Worm (Caenorhabditis elegans) whole organism, early embryonic: ENCODE measurements around the gene ZK185.5.

Experiments
- B0310.2 ChIP-seq: sonication (generic microtip); optimal IDR thresholded peaks from 2 replicates; lab custom pipeline; 2016; ENCODE audit warnings: mild to moderate bottlenecking, missing genetic modification characterization, missing compliant biosample characterization
- F13C5.2 ChIP-seq: sonication (generic microtip); optimal IDR thresholded peaks from 2 replicates; lab custom pipeline; 2017; ENCODE audit warnings: mild to moderate bottlenecking, missing genetic modification characterization, inconsistent platforms, missing compliant biosample characterization
- aly-1 ChIP-seq: sonication (generic microtip); optimal IDR thresholded peaks from 2 replicates; lab custom pipeline; 2016; ENCODE audit warnings: missing genetic modification characterization, missing compliant biosample characterization
- ama-1 ChIP-seq: fragments of 150-350 bp; optimal IDR thresholded peaks from 2 replicates; lab custom pipeline; 2014
- ets-7 ChIP-seq: sonication (generic microtip); optimal IDR thresholded peaks from 2 replicates; lab custom pipeline; 2016; ENCODE audit warnings: missing genotype, missing genetic modification characterization, missing compliant biosample characterization
- flt-1 ChIP-seq: fragments of 200-800 bp; sonication (Bioruptor generic); IDR thresholded peaks from 2 replicates; pipeline ENCODE4 v1.3.6; 2022; ENCODE audit warnings: missing genetic modification characterization, missing compliant biosample characterization
- hmbx-1 ChIP-seq: sonication (generic microtip); optimal IDR thresholded peaks from 2 replicates; lab custom pipeline; 2016; ENCODE audit warnings: mild to moderate bottlenecking, missing genetic modification characterization, missing compliant biosample characterization
- hmg-4 ChIP-seq: fragments of 200-800 bp; sonication (Bioruptor generic); optimal IDR thresholded peaks from 2 replicates; lab custom pipeline; 2018; ENCODE audit warnings: mild to moderate bottlenecking, missing genetic modification characterization, missing compliant biosample characterization
- scrt-1 ChIP-seq: fragments of 200-800 bp; sonication (Bioruptor generic); IDR thresholded peaks from 2 replicates; pipeline ENCODE4 v1.3.6; 2022; ENCODE audit warnings: missing genetic modification characterization, missing compliant biosample characterization
- tbx-11 ChIP-seq: fragments of 200-800 bp; sonication (Bioruptor generic); IDR thresholded peaks from 2 replicates; pipeline ENCODE4 v1.3.6; 2022; ENCODE audit warnings: missing genetic modification characterization, missing compliant biosample characterization
- tbx-37 ChIP-seq: fragments of 200-800 bp; sonication (Bioruptor generic); conservative IDR thresholded peaks from 2 replicates; pipeline ENCODE4 v1.3.6; 2022; ENCODE audit warnings: missing genetic modification reagents, missing genetic modification characterization, missing compliant biosample characterization
- tra-4 ChIP-seq: sonication (generic microtip); optimal IDR thresholded peaks from 2 replicates; lab custom pipeline; 2017; ENCODE audit warnings: missing genetic modification characterization, missing compliant biosample characterization

- TF ChIP-seq ama-1 (lab: Kevin White, UChicago) = no peak
- no peak for TF ChIP-seq tbx-11 (GFP tag; lab: Robert Waterston, UW)
- TF ChIP-seq tbx-37 (GFP tag; lab: Robert Waterston, UW) = no peak
- TF ChIP-seq B0310.2 (tag; lab: Kevin White, UChicago) = no peak
- TF ChIP-seq tra-4 (tag; lab: Kevin White, UChicago) = no peak
- no peak for TF ChIP-seq aly-1 (tag; lab: Kevin White, UChicago)
- no peak for TF ChIP-seq scrt-1
- TF ChIP-seq F13C5.2 = no peak
- TF ChIP-seq hmbx-1 (tag; lab: Kevin White, UChicago) = no peak
- TF ChIP-seq hmg-4 (GFP tag; lab: Kevin White, UChicago) = no peak
- TF ChIP-seq ets-7 (tag; lab: Kevin White, UChicago) = no peak
- TF ChIP-seq flt-1 (GFP tag; lab: Robert Waterston, UW) = no peak
Measured at ce11 chrIV:4505078-4505477, 40.6 kb downstream of the ZK185.5 start.
